Fruit fly (Drosophila melanogaster) whole organism, embryonic: ENCODE measurements around the gene Ptp10D.

Experiments used
- Adf1 ChIP-seq: fragments of 200-800 bp; sonication (Bioruptor generic); IDR thresholded peaks from 2 replicates; pipeline ENCODE4 v1.3.6; 2022; ENCODE audit warnings: missing biosample characterization, missing genetic modification characterization
- B-H2 ChIP-seq: fragments of 200-800 bp; sonication (Bioruptor generic); optimal IDR thresholded peaks from 2 replicates; lab custom pipeline; 2018; ENCODE audit warnings: missing biosample characterization, mild to moderate bottlenecking, missing genetic modification characterization
- CG11093 ChIP-seq: fragments of 200-800 bp; sonication (Bioruptor generic); IDR thresholded peaks from 3 replicates; pipeline ENCODE4 v1.3.6; 2022; ENCODE audit warnings: missing biosample characterization, missing genetic modification characterization
- CG11456 ChIP-seq: fragments of 200-800 bp; sonication (Bioruptor generic); IDR thresholded peaks from 3 replicates; pipeline ENCODE4 v1.3.6; 2022; ENCODE audit warnings: missing biosample characterization, missing genetic modification characterization
- CG11504 ChIP-seq: fragments of 200-800 bp; sonication (Bioruptor generic); optimal IDR thresholded peaks from 3 replicates; lab custom pipeline; 2019; ENCODE audit warnings: missing biosample characterization, mild to moderate bottlenecking, missing genetic modification characterization, moderate library complexity
- CG12659 ChIP-seq: fragments of 200-800 bp; sonication (Bioruptor generic); optimal IDR thresholded peaks from 3 replicates; lab custom pipeline; 2017; ENCODE audit warnings: mild to moderate bottlenecking, missing biosample characterization, missing genetic modification reagents, missing genetic modification characterization
- CG15479 ChIP-seq: fragments of 200-800 bp; sonication (Bioruptor generic); optimal IDR thresholded peaks from 3 replicates; lab custom pipeline; 2019; ENCODE audit warnings: missing biosample characterization, mild to moderate bottlenecking, missing genetic modification characterization, moderate library complexity
- CG17361 ChIP-seq: fragments of 200-800 bp; sonication (Bioruptor generic); IDR thresholded peaks from 3 replicates; pipeline ENCODE4 v1.3.6; 2022; ENCODE audit warnings: missing biosample characterization, missing genetic modification characterization
- CG18764 ChIP-seq: fragments of 200-800 bp; sonication (Bioruptor generic); optimal IDR thresholded peaks from 3 replicates; lab custom pipeline; 2016; ENCODE audit warnings: missing biosample characterization, missing genetic modification characterization
- CG2202 ChIP-seq: fragments of 200-800 bp; sonication (Bioruptor generic); optimal IDR thresholded peaks from 2 replicates; lab custom pipeline; 2018; ENCODE audit warnings: missing biosample characterization, mild to moderate bottlenecking, missing genetic modification characterization
- CG30020 ChIP-seq: fragments of 200-800 bp; optimal IDR thresholded peaks from 2 replicates; lab custom pipeline; 2019; ENCODE audit warnings: missing biosample characterization, mild to moderate bottlenecking, missing genetic modification characterization, moderate library complexity
- CG34422 ChIP-seq: fragments of 200-800 bp; sonication (Bioruptor generic); IDR thresholded peaks from 3 replicates; pipeline ENCODE4 v1.3.6; 2022; ENCODE audit warnings: missing biosample characterization, missing genetic modification characterization
- CG3995 ChIP-seq: fragments of 200-800 bp; sonication (Bioruptor generic); optimal IDR thresholded peaks from 3 replicates; lab custom pipeline; 2016; ENCODE audit warnings: missing biosample characterization, missing genetic modification characterization
- CG4854 ChIP-seq: fragments of 200-800 bp; sonication (Bioruptor generic); optimal IDR thresholded peaks from 2 replicates; lab custom pipeline; 2016; ENCODE audit warnings: missing biosample characterization, missing genetic modification characterization, inconsistent platforms
- CG7987 ChIP-seq: fragments of 200-800 bp; sonication (Bioruptor generic); optimal IDR thresholded peaks from 2 replicates; lab custom pipeline; 2018; ENCODE audit warnings: missing biosample characterization, mild to moderate bottlenecking, missing genetic modification characterization, moderate library complexity
- D19A ChIP-seq: fragments of 200-800 bp; optimal IDR thresholded peaks from 3 replicates; lab custom pipeline; 2019; ENCODE audit warnings: missing biosample characterization, mild to moderate bottlenecking, missing genetic modification characterization, moderate library complexity
- D19B ChIP-seq: fragments of 200-800 bp; sonication (Bioruptor generic); optimal IDR thresholded peaks from 2 replicates; lab custom pipeline; 2017; ENCODE audit warnings: missing biosample characterization, mild to moderate bottlenecking, missing genetic modification characterization
- Hr39 ChIP-seq: fragments of >200 bp; optimal IDR thresholded peaks from 2 replicates; lab custom pipeline; 2017
- MTF-1 ChIP-seq: fragments of 200-800 bp; sonication (Bioruptor generic); optimal IDR thresholded peaks from 2 replicates; lab custom pipeline; 2018; ENCODE audit warnings: missing biosample characterization, mild to moderate bottlenecking, missing genetic modification characterization, borderline replicate concordance
- Meics ChIP-seq: fragments of 200-800 bp; sonication (Bioruptor generic); optimal IDR thresholded peaks from 2 replicates; lab custom pipeline; 2017; ENCODE audit warnings: missing biosample characterization, mild to moderate bottlenecking, missing genetic modification characterization
- Myb ChIP-seq: fragments of 200-800 bp; sonication (Bioruptor generic); optimal IDR thresholded peaks from 2 replicates; lab custom pipeline; 2016; ENCODE audit warnings: missing biosample characterization, missing genetic modification characterization
- Oaz ChIP-seq: fragments of 200-800 bp; sonication (Bioruptor generic); IDR thresholded peaks from 2 replicates; pipeline ENCODE4 v1.3.6; 2022; ENCODE audit warnings: missing biosample characterization, missing genetic modification characterization
- Sox100B ChIP-seq: fragments of 200-800 bp; sonication (Bioruptor generic); optimal IDR thresholded peaks from 3 replicates; lab custom pipeline; 2018; ENCODE audit warnings: missing biosample characterization, mild to moderate bottlenecking, missing genetic modification characterization
- Taf1 ChIP-seq: fragments of 200-800 bp; sonication (Bioruptor generic); IDR thresholded peaks from 2 replicates; pipeline ENCODE4 v1.3.6; 2022; ENCODE audit warnings: missing biosample characterization, missing genetic modification characterization
- Trl ChIP-seq, 3 experiments: fragments of >200 bp in 2 of 3; fragments of 200-800 bp in 1 of 3; sonication (Bioruptor generic) in 1 of 3; optimal IDR thresholded peaks; 2 replicates in 1 of 3; 3 replicates in 2 of 3; lab custom pipeline; 2016 to 2017; ENCODE audit warnings: missing biosample characterization in 1 of 3, missing genetic modification characterization in 1 of 3
- Usf ChIP-seq: fragments of 200-800 bp; sonication (Bioruptor generic); optimal IDR thresholded peaks from 2 replicates; lab custom pipeline; 2017; ENCODE audit warnings: missing genotype, missing biosample characterization, missing genetic modification characterization
- Xrp1 ChIP-seq: fragments of 200-800 bp; sonication (Bioruptor generic); IDR thresholded peaks from 2 replicates; pipeline ENCODE4 v1.3.6; 2022; ENCODE audit warnings: missing biosample characterization, missing genetic modification characterization
- ac ChIP-seq: fragments of 200-800 bp; sonication (Bioruptor generic); optimal IDR thresholded peaks from 3 replicates; lab custom pipeline; 2017; ENCODE audit warnings: missing biosample characterization, mild to moderate bottlenecking, missing genetic modification characterization
- al ChIP-seq: fragments of 200-800 bp; sonication (Bioruptor generic); IDR thresholded peaks from 2 replicates; pipeline ENCODE4 v1.3.6; 2022; ENCODE audit warnings: missing biosample characterization, missing genetic modification characterization
- bigmax ChIP-seq: fragments of 200-800 bp; sonication (Bioruptor generic); optimal IDR thresholded peaks from 2 replicates; lab custom pipeline; 2018; ENCODE audit warnings: missing biosample characterization, mild to moderate bottlenecking, missing genetic modification characterization
- br ChIP-seq: fragments of >200 bp; optimal IDR thresholded peaks from 2 replicates; lab custom pipeline; 2017
- corto ChIP-seq: fragments of 200-800 bp; sonication (Bioruptor generic); optimal IDR thresholded peaks from 2 replicates; lab custom pipeline; 2016; ENCODE audit warnings: missing biosample characterization, mild to moderate bottlenecking, missing genetic modification characterization, moderate library complexity
- dmrt99B ChIP-seq: fragments of 200-800 bp; sonication (Bioruptor generic); optimal IDR thresholded peaks from 2 replicates; lab custom pipeline; 2018; ENCODE audit warnings: missing biosample characterization, mild to moderate bottlenecking, missing genetic modification characterization, moderate library complexity
- grn ChIP-seq: fragments of 200-800 bp; sonication (Bioruptor generic); optimal IDR thresholded peaks from 3 replicates; lab custom pipeline; 2017; ENCODE audit warnings: missing biosample characterization, missing genetic modification characterization
- gro ChIP-seq: fragments of 200-800 bp; sonication (Bioruptor generic); optimal IDR thresholded peaks from 2 replicates; lab custom pipeline; 2016; ENCODE audit warnings: missing biosample characterization, missing genetic modification characterization
- hbn ChIP-seq: fragments of 200-800 bp; sonication (Bioruptor generic); IDR thresholded peaks from 2 replicates; pipeline ENCODE4 v1.3.6; 2022; ENCODE audit warnings: missing biosample characterization, missing genetic modification characterization; ENCODE audit not compliant: partially characterized antibody
- ind ChIP-seq: fragments of 200-800 bp; sonication (Bioruptor generic); optimal IDR thresholded peaks from 3 replicates; lab custom pipeline; 2016; ENCODE audit warnings: missing biosample characterization, missing genetic modification characterization
- jumu ChIP-seq: fragments of 200-800 bp; sonication (Bioruptor generic); optimal IDR thresholded peaks from 3 replicates; lab custom pipeline; 2016; ENCODE audit warnings: missing biosample characterization, missing genetic modification characterization
- kay ChIP-seq: fragments of 200-800 bp; sonication (Bioruptor generic); optimal IDR thresholded peaks from 2 replicates; lab custom pipeline; 2016; ENCODE audit warnings: missing biosample characterization, missing genetic modification characterization
- lola ChIP-seq, 3 experiments: fragments of >200 bp in 2 of 3; fragments of 200-800 bp in 1 of 3; sonication (Bioruptor generic) in 1 of 3; optimal IDR thresholded peaks; 2 replicates each; lab custom pipeline; 2017 to 2019; ENCODE audit warnings: missing biosample characterization in 3 of 3, missing genetic modification characterization in 3 of 3, mild to moderate bottlenecking in 1 of 3, moderate library complexity in 1 of 3
- mld ChIP-seq: fragments of 200-800 bp; sonication (Bioruptor generic); IDR thresholded peaks from 3 replicates; pipeline ENCODE4 v1.3.6; 2022; ENCODE audit warnings: missing biosample characterization, missing genetic modification characterization; ENCODE audit not compliant: partially characterized antibody
- nau ChIP-seq: fragments of 200-800 bp; sonication (Bioruptor generic); optimal IDR thresholded peaks from 3 replicates; lab custom pipeline; 2017; ENCODE audit warnings: missing biosample characterization, mild to moderate bottlenecking, missing genetic modification characterization, missing genetic modification reagents
- sens-2 ChIP-seq: fragments of 200-800 bp; sonication (Bioruptor generic); IDR thresholded peaks from 2 replicates; pipeline ENCODE4 v1.3.6; 2022; ENCODE audit warnings: missing biosample characterization, missing genetic modification characterization
- seq ChIP-seq: fragments of 200-800 bp; sonication (Bioruptor generic); IDR thresholded peaks from 2 replicates; pipeline ENCODE4 v1.3.6; 2022; ENCODE audit warnings: missing biosample characterization, missing genetic modification characterization
- sob ChIP-seq: fragments of 200-800 bp; sonication (Bioruptor generic); IDR thresholded peaks from 2 replicates; pipeline ENCODE4 v1.3.6; 2022; ENCODE audit warnings: missing biosample characterization, missing genetic modification characterization
- stc ChIP-seq: fragments of 200-800 bp; sonication (Bioruptor generic); IDR thresholded peaks from 2 replicates; pipeline ENCODE4 v1.3.6; 2022; ENCODE audit warnings: missing biosample characterization, missing genetic modification characterization
- stwl ChIP-seq: fragments of 200-800 bp; sonication (Bioruptor generic); optimal IDR thresholded peaks from 3 replicates; lab custom pipeline; 2018; ENCODE audit warnings: missing biosample characterization, mild to moderate bottlenecking, missing genetic modification characterization, moderate library complexity
- tin ChIP-seq: fragments of 200-800 bp; sonication (Bioruptor generic); optimal IDR thresholded peaks from 3 replicates; lab custom pipeline; 2016; ENCODE audit warnings: missing biosample characterization, missing genetic modification characterization
- ttk ChIP-seq: fragments of 200-800 bp; sonication (Bioruptor generic); IDR thresholded peaks from 2 replicates; pipeline ENCODE4 v2.1.2; 2022; ENCODE audit warnings: missing biosample characterization, missing genetic modification characterization
- wor ChIP-seq: fragments of 200-800 bp; sonication (Bioruptor generic); IDR thresholded peaks from 2 replicates; pipeline ENCODE4 v1.3.6; 2022; ENCODE audit warnings: missing biosample characterization, missing genetic modification characterization

Gene Ptp10D

DNA sequence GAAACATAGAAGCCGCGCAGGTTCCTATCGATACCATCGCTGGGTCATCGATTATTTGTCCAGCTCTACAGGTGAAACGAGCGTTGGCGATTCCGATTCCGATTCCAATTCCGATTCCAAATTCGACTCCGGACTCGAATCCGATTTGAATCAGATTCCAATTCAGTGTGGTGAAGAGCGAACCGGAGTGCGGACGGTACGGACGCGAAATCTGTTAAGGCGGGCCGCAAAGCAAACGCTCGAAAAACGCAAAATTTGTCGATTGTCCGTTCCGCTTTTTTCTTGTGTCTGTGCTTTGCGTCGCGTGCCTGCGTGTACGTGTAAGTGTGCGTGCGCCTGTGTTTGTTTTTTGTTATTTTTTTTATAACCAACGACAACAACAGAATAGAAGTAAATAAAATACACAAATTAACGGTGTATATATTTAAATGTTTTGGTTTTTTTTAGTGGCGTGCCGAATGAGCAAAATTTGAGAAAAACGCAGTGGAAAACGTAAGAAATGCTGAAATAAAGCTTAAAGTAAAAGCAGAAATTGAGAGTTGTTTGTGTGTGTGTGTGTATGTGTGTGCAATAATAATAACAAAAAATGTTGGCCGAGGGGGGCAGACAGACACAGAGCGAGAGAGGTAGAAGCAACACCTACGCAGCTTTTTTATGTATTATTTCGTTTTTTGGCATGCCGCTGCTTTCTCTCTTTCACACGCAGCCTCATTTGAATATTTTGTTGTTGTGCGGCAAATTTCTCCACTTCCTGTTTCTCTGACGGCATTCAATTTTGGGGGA is at the start of gene Ptp10D (continued):
- TF ChIP-seq sob (GFP tag; lab: Robert Waterston, UW) (peak; percentile 46; the same call in 1 of the 2 replicates), CG30020 (tag; lab: Kevin White, UChicago) (no peak), stwl (tag; lab: Kevin White, UChicago) (peak; percentile 49), hbn (GFP tag; lab: Robert Waterston, UW) (peak; percentile 59), seq (no peak), Xrp1 (no peak), B-H2 (GFP tag; lab: Kevin White, UChicago) (peak; percentile 45), bigmax (GFP tag; lab: Kevin White, UChicago) (no peak), Sox100B (GFP tag; lab: Kevin White, UChicago) (no peak), CG4854 (GFP tag; lab: Kevin White, UChicago) (no peak), Myb (GFP tag; lab: Kevin White, UChicago) (peak; percentile 92), CG11456 (GFP tag; lab: Robert Waterston, UW) (0 out of 3 replicates have a peak, but pooled peaks have one; percentile 26), CG7987 (GFP tag; lab: Kevin White, UChicago) (peak; percentile 42), CG18764 (no peak), al (GFP tag; lab: Robert Waterston, UW) (no peak), wor (GFP tag; lab: Robert Waterston, UW) (no peak), ind (no peak), gro (GFP tag; lab: Kevin White, UChicago) (peak; percentile 63), MTF-1 (no peak), D19B (no peak), Taf1 (GFP tag; lab: Robert Waterston, UW) (no peak), tin (GFP tag; lab: Kevin White, UChicago) (no peak), ttk (no peak), jumu (GFP tag; lab: Kevin White, UChicago) (no peak), grn (GFP tag; lab: Kevin White, UChicago) (peak; percentile 57), br (lab: Kevin White, UChicago) (no peak), Trl (optimal IDR thresholded peaks at IDR 0.05; lab: Kevin White, UChicago) (no peak), Trl (GFP tag; optimal IDR thresholded peaks at IDR 0.05; lab: Kevin White, UChicago) (no peak), mld (peak; percentile 89), Adf1 (0 out of 2 replicates have a peak, but pooled peaks have one; percentile 29), sens-2 (GFP tag; lab: Robert Waterston, UW) (no peak), CG3995 (GFP tag; lab: Kevin White, UChicago) (no peak), CG2202 (tag; lab: Kevin White, UChicago) (no peak), kay (GFP tag; lab: Kevin White, UChicago) (no peak), CG34422 (GFP tag; lab: Robert Waterston, UW) (peak; percentile 38; the same call in 1 of the 3 replicates), D19A (tag; lab: Kevin White, UChicago) (no peak), corto (GFP tag; lab: Kevin White, UChicago) (no peak), CG11504 (tag; lab: Kevin White, UChicago) (no peak), CG15479 (GFP tag; lab: Kevin White, UChicago) (no peak), stc (GFP tag; lab: Robert Waterston, UW) (no peak), dmrt99B (no peak), ac (GFP tag; lab: Kevin White, UChicago) (no peak), nau (peak; percentile 7), CG12659 (GFP tag; lab: Kevin White, UChicago) (peak; percentile 73), Usf (GFP tag; lab: Kevin White, UChicago) (no peak), Meics (GFP tag; lab: Kevin White, UChicago) (no peak), lola (GFP tag; optimal IDR thresholded peaks at IDR 0.05; lab: Kevin White, UChicago) (no peak), Oaz (GFP tag; lab: Robert Waterston, UW) (no peak), Hr39 (lab: Kevin White, UChicago) (no peak), CG11093 (GFP tag; lab: Robert Waterston, UW) (no peak), CG17361 (GFP tag; lab: Robert Waterston, UW) (no peak)
